Worm (Caenorhabditis elegans) whole organism, L4 larva: ENCODE measurements around the gene acs-11.

ENCODE experiments used
- ZK337.2 ChIP-seq: fragments of 200-800 bp; sonication (Bioruptor generic); IDR thresholded peaks from 2 replicates; pipeline ENCODE4 v1.3.6; 2022; ENCODE audit warnings: missing genetic modification reagents, missing genetic modification characterization, missing compliant biosample characterization
- ama-1 ChIP-seq: fragments of 150-350 bp; optimal IDR thresholded peaks from 2 replicates; lab custom pipeline; 2014; ENCODE audit warnings: inconsistent platforms, mixed read lengths
- dpl-1 ChIP-seq: fragments of 150-350 bp; optimal IDR thresholded peaks from 2 replicates; lab custom pipeline; 2014; ENCODE audit warnings: missing biosample characterization, missing genetic modification reagents, missing genetic modification characterization
- dve-1 ChIP-seq: sonication (generic microtip); optimal IDR thresholded peaks from 2 replicates; lab custom pipeline; 2017; ENCODE audit warnings: antibody characterized with exemption, mild to moderate bottlenecking, missing genetic modification characterization, missing compliant biosample characterization; ENCODE audit not compliant: insufficient read depth
- egl-43 ChIP-seq: fragments of 200-800 bp; sonication (Bioruptor generic); IDR thresholded peaks from 2 replicates; pipeline ENCODE4 v1.3.6; 2022; ENCODE audit warnings: missing genetic modification reagents, missing genetic modification characterization, missing compliant biosample characterization
- hmg-1.1 ChIP-seq: fragments of 200-800 bp; sonication (Bioruptor generic); IDR thresholded peaks from 2 replicates; pipeline ENCODE4 v1.3.6; 2022; ENCODE audit warnings: missing genetic modification reagents, missing genetic modification characterization, missing compliant biosample characterization
- lin-1 ChIP-seq: fragments of 200-800 bp; sonication (Bioruptor generic); IDR thresholded peaks from 2 replicates; pipeline ENCODE4 v1.3.6; 2022; ENCODE audit warnings: missing genetic modification reagents, missing genetic modification characterization, missing compliant biosample characterization
- lin-13 ChIP-seq: fragments of 150-350 bp; optimal IDR thresholded peaks from 2 replicates; lab custom pipeline; 2014; ENCODE audit warnings: missing biosample characterization, missing genetic modification reagents, missing genetic modification characterization
- lir-3 ChIP-seq: sonication (generic microtip); optimal IDR thresholded peaks from 2 replicates; lab custom pipeline; 2016; ENCODE audit warnings: mild to moderate bottlenecking, missing genetic modification characterization, missing compliant biosample characterization
- mdl-1 ChIP-seq, 2 experiments: fragments of 150-350 bp in 1 of 2; sonication (generic microtip) in 1 of 2; optimal IDR thresholded peaks; 2 replicates each; lab custom pipeline; 2014 to 2017; ENCODE audit warnings: missing biosample characterization in 2 of 2, missing genetic modification characterization in 2 of 2
- nhr-10 ChIP-seq: fragments of 150-350 bp; optimal IDR thresholded peaks from 2 replicates; lab custom pipeline; 2014; ENCODE audit warnings: missing biosample characterization, missing genetic modification characterization
- nhr-237 ChIP-seq: sonication (generic microtip); optimal IDR thresholded peaks from 2 replicates; lab custom pipeline; 2017; ENCODE audit warnings: missing biosample characterization, missing genetic modification characterization
- zag-1 ChIP-seq: fragments of 150-350 bp; optimal IDR thresholded peaks from 2 replicates; lab custom pipeline; 2014; ENCODE audit warnings: missing biosample characterization, missing genetic modification characterization
- zip-2 ChIP-seq: fragments of 150-350 bp; optimal IDR thresholded peaks from 2 replicates; lab custom pipeline; 2014; ENCODE audit warnings: missing biosample characterization, missing genetic modification characterization

DNA sequence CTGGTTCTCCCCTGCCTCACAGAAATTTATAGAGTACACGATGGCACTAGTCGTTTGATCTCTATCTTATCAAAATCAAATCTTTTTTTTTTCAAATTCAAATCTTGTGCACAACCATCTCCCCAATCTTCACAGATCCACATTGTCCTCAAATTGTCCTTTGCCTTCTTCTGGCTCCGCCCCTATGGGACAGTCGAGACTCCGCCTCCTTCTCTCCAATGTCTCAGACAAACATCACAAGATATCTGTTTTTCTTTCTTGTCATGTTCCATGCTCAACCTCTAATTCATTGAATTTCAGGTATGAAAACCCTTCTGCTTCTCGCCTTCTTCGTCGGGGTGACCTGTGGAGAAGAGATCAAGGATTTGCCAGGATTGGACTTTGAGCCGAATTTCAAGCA is 4.6 kb upstream of the acs-11 start, which contains the start of gene ctsa-1.1:
- no peak for TF ChIP-seq dpl-1 (GFP tag; lab: Kevin White, UChicago)
- TF ChIP-seq ZK337.2, result no peak
- TF ChIP-seq dve-1, result no peak
- no peak for TF ChIP-seq zip-2
- no peak for TF ChIP-seq lin-1 (GFP tag; lab: Robert Waterston, UW)
- no peak for TF ChIP-seq ama-1 (lab: Kevin White, UChicago)
- no peak for TF ChIP-seq lin-13 (GFP tag; lab: Kevin White, UChicago)
- no peak for TF ChIP-seq nhr-237 (tag; lab: Kevin White, UChicago)
- TF ChIP-seq nhr-10 (tag; lab: Kevin White, UChicago), result no peak
- TF ChIP-seq zag-1, result no peak
- no peak for TF ChIP-seq mdl-1 (tag; optimal IDR thresholded peaks at IDR 0.05; lab: Kevin White, UChicago)
- no peak for TF ChIP-seq lir-3
- no peak for TF ChIP-seq egl-43 (GFP tag; lab: Robert Waterston, UW)
- no peak for TF ChIP-seq hmg-1.1 (GFP tag; lab: Robert Waterston, UW)
